Worm (Caenorhabditis elegans) whole organism, L4/young adult: ENCODE data around the gene T16G12.8.

Experiments
- W03F9.2 ChIP-seq: fragments of 150-350 bp; optimal IDR thresholded peaks from 2 replicates; lab custom pipeline; 2014; ENCODE audit warnings: missing biosample characterization, missing genetic modification characterization
- dao-5 ChIP-seq: sonication (generic microtip); optimal IDR thresholded peaks from 2 replicates; lab custom pipeline; 2016; ENCODE audit warnings: missing genotype, missing genetic modification characterization, moderate library complexity, missing compliant biosample characterization
- him-1 ChIP-seq: sonication (generic microtip); optimal IDR thresholded peaks from 2 replicates; lab custom pipeline; 2016; ENCODE audit warnings: missing genotype, missing genetic modification reagents, missing genetic modification characterization, missing compliant biosample characterization

- TF ChIP-seq dao-5 (tag; lab: Kevin White, UChicago) (no peak), W03F9.2 (tag; lab: Kevin White, UChicago) (no peak), him-1 (tag; lab: Kevin White, UChicago) (no peak)
Measured at ce11 chrIII:10088508-10088981, 29.4 kb downstream of the T16G12.8 start, which contains the start of gene hal-2.
